Fruit fly (Drosophila melanogaster) whole organism, wandering third instar larva: ENCODE data around the gene CG17568.
A peak's percentile ranks its signal among the peaks of the same experiment; 100 is the strongest.

Source experiments
- Abd-B ChIP-seq: fragments of >200 bp; optimal IDR thresholded peaks from 2 replicates; lab custom pipeline; 2017; ENCODE audit warnings: missing biosample characterization, missing genetic modification characterization
- CG32264 ChIP-seq: fragments of 200-800 bp; sonication (Bioruptor generic); optimal IDR thresholded peaks from 2 replicates; lab custom pipeline; 2016; ENCODE audit warnings: missing biosample characterization, missing genetic modification characterization
- CG9705 ChIP-seq: fragments of 200-800 bp; sonication (Bioruptor generic); optimal IDR thresholded peaks from 2 replicates; lab custom pipeline; 2018; ENCODE audit warnings: missing biosample characterization, mild to moderate bottlenecking, missing genetic modification characterization
- Dfd ChIP-seq: fragments of >200 bp; optimal IDR thresholded peaks from 2 replicates; lab custom pipeline; 2017; ENCODE audit warnings: missing biosample characterization, missing genetic modification characterization
- Dif ChIP-seq: fragments of 200-275, 200-300 bp; sonication (Bioruptor generic); optimal IDR thresholded peaks from 2 replicates; lab custom pipeline; 2018; ENCODE audit warnings: missing biosample characterization, missing genetic modification characterization; ENCODE audit not compliant: partially characterized antibody
- GATAd ChIP-seq: sonication (Bioruptor generic); optimal IDR thresholded peaks from 2 replicates; lab custom pipeline; 2016; ENCODE audit warnings: missing biosample characterization, missing genetic modification characterization
- HLH106 ChIP-seq: fragments of 200-800 bp; optimal IDR thresholded peaks from 3 replicates; lab custom pipeline; 2019; ENCODE audit warnings: missing biosample characterization, mild to moderate bottlenecking, missing genetic modification characterization, moderate library complexity
- Hnf4 ChIP-seq: fragments of 200-800 bp; sonication (Bioruptor generic); optimal IDR thresholded peaks from 2 replicates; lab custom pipeline; 2016; ENCODE audit warnings: missing biosample characterization, mild to moderate bottlenecking, missing genetic modification characterization
- Hr78 ChIP-seq: fragments of >200 bp; optimal IDR thresholded peaks from 2 replicates; lab custom pipeline; 2017; ENCODE audit warnings: missing biosample characterization, missing genetic modification characterization
- Hr83 ChIP-seq: fragments of 200-300 bp; sonication (Bioruptor generic); optimal IDR thresholded peaks from 2 replicates; lab custom pipeline; 2016; ENCODE audit warnings: missing biosample characterization, mild to moderate bottlenecking, missing genetic modification characterization, moderate library complexity; ENCODE audit not compliant: poor library complexity, severe bottlenecking
- Jra ChIP-seq: sonication (Bioruptor generic); optimal IDR thresholded peaks from 2 replicates; lab custom pipeline; 2016; ENCODE audit warnings: missing biosample characterization, missing genetic modification characterization
- Mio ChIP-seq: sonication (Bioruptor generic); optimal IDR thresholded peaks from 2 replicates; lab custom pipeline; 2016; ENCODE audit warnings: missing biosample characterization, missing genetic modification characterization
- N ChIP-seq: fragments of >200 bp; optimal IDR thresholded peaks from 2 replicates; lab custom pipeline; 2018; ENCODE audit warnings: missing biosample characterization, missing external identifiers, missing genetic modification characterization
- OdsH ChIP-seq: fragments of 200-800 bp; sonication (Bioruptor generic); optimal IDR thresholded peaks from 2 replicates; lab custom pipeline; 2016; ENCODE audit warnings: missing biosample characterization, mild to moderate bottlenecking, missing genetic modification characterization
- Rel ChIP-seq, 2 experiments: fragments of 200-800 bp; sonication (Bioruptor generic) in 1 of 2; optimal IDR thresholded peaks; 2 replicates in 1 of 2; 3 replicates in 1 of 2; lab custom pipeline; 2016 to 2019; ENCODE audit warnings: mild to moderate bottlenecking in 2 of 2, missing biosample characterization in 2 of 2, missing genetic modification characterization in 2 of 2, moderate library complexity in 1 of 2
- Sp1 ChIP-seq: fragments of 200-800 bp; sonication (Bioruptor generic); optimal IDR thresholded peaks from 3 replicates; lab custom pipeline; 2019; ENCODE audit warnings: missing biosample characterization, mild to moderate bottlenecking, missing genetic modification characterization, moderate library complexity
- Vsx2 ChIP-seq: fragments of 200-300, 225-300 bp; sonication (Bioruptor generic); optimal IDR thresholded peaks from 2 replicates; lab custom pipeline; 2018; ENCODE audit warnings: missing biosample characterization, missing genetic modification characterization; ENCODE audit not compliant: partially characterized antibody
- br ChIP-seq: fragments of 200-800 bp; sonication (Bioruptor generic); optimal IDR thresholded peaks from 2 replicates; lab custom pipeline; 2016; ENCODE audit warnings: missing biosample characterization, missing genetic modification characterization
- brk ChIP-seq: fragments of 200-800 bp; sonication (Bioruptor generic); optimal IDR thresholded peaks from 2 replicates; lab custom pipeline; 2016; ENCODE audit warnings: missing biosample characterization, mild to moderate bottlenecking, missing genetic modification characterization
- dl ChIP-seq, 2 experiments: fragments of 175-275, 200-275 bp in 1 of 2; fragments of 200-275 bp in 1 of 2; sonication (Bioruptor generic); optimal IDR thresholded peaks; lab custom pipeline; 2018; ENCODE audit warnings: mild to moderate bottlenecking in 2 of 2, missing biosample characterization in 2 of 2, missing genetic modification characterization in 2 of 2, moderate library complexity in 2 of 2; ENCODE audit not compliant: partially characterized antibody in 2 of 2, insufficient read depth in 1 of 2
- dmrt93B ChIP-seq: fragments of 200-800 bp; sonication (Bioruptor generic); optimal IDR thresholded peaks from 2 replicates; lab custom pipeline; 2018; ENCODE audit warnings: missing biosample characterization, mild to moderate bottlenecking, missing genetic modification characterization
- dsf ChIP-seq: sonication (Bioruptor generic); optimal IDR thresholded peaks from 2 replicates; lab custom pipeline; 2016; ENCODE audit warnings: missing biosample characterization, missing genetic modification characterization, borderline replicate concordance
- ey ChIP-seq: fragments of 200-800 bp; sonication (Bioruptor generic); optimal IDR thresholded peaks from 2 replicates; lab custom pipeline; 2016; ENCODE audit warnings: missing biosample characterization, missing genetic modification characterization
- foxo ChIP-seq, 2 experiments: fragments of 200-800 bp; sonication (Bioruptor generic); optimal IDR thresholded peaks; 2 replicates in 1 of 2; 3 replicates in 1 of 2; lab custom pipeline; 2016 to 2017; ENCODE audit warnings: missing biosample characterization in 2 of 2, missing genetic modification characterization in 2 of 2
- fru ChIP-seq: fragments of 200-800 bp; sonication (Bioruptor generic); optimal IDR thresholded peaks from 3 replicates; lab custom pipeline; 2016; ENCODE audit warnings: missing biosample characterization, mild to moderate bottlenecking, missing genetic modification characterization
- h ChIP-seq: fragments of 200-800 bp; sonication (Bioruptor generic); optimal IDR thresholded peaks from 3 replicates; lab custom pipeline; 2016; ENCODE audit warnings: missing biosample characterization, mild to moderate bottlenecking, missing genetic modification characterization
- lola ChIP-seq: fragments of >200 bp; optimal IDR thresholded peaks from 2 replicates; lab custom pipeline; 2017; ENCODE audit warnings: missing biosample characterization, missing genetic modification characterization
- pan ChIP-seq: fragments of >200 bp; optimal IDR thresholded peaks from 2 replicates; lab custom pipeline; 2017
- psq ChIP-seq: fragments of 200-800 bp; sonication (Bioruptor generic); optimal IDR thresholded peaks from 3 replicates; lab custom pipeline; 2017; ENCODE audit warnings: missing biosample characterization, mild to moderate bottlenecking, missing genetic modification characterization, moderate library complexity
- rgr ChIP-seq: fragments of 200-800 bp; sonication (Bioruptor generic); optimal IDR thresholded peaks from 3 replicates; lab custom pipeline; 2016; ENCODE audit warnings: missing biosample characterization, mild to moderate bottlenecking, missing genetic modification characterization
- sage ChIP-seq: fragments of 200-800 bp; sonication (Bioruptor generic); optimal IDR thresholded peaks from 2 replicates; lab custom pipeline; 2016; ENCODE audit warnings: missing biosample characterization, mild to moderate bottlenecking, missing genetic modification characterization
- sv ChIP-seq: fragments of 200-800 bp; sonication (Bioruptor generic); optimal IDR thresholded peaks from 3 replicates; lab custom pipeline; 2016; ENCODE audit warnings: missing biosample characterization, missing genetic modification characterization
- usp ChIP-seq: fragments of >200 bp; optimal IDR thresholded peaks from 2 replicates; lab custom pipeline; 2017; ENCODE audit warnings: missing biosample characterization, missing genetic modification characterization
- woc ChIP-seq: sonication (Bioruptor generic); optimal IDR thresholded peaks from 2 replicates; lab custom pipeline; 2016; ENCODE audit warnings: missing biosample characterization, mild to moderate bottlenecking, missing genetic modification characterization

The CG17568 gene

dm6 chr2L:19193703-19194102 is 12.2 kb upstream of the CG17568 start:
- TF ChIP-seq Sp1 (GFP tag; lab: Kevin White, UChicago) = peak; percentile 5
- peak in 1 of 2 experiments; percentile 51 for TF ChIP-seq foxo (GFP tag; optimal IDR thresholded peaks at IDR 0.05; lab: Kevin White, UChicago)
- peak; percentile 25 for TF ChIP-seq OdsH (GFP tag; lab: Kevin White, UChicago)
- TF ChIP-seq h (GFP tag; lab: Kevin White, UChicago) = peak; percentile 56
- TF ChIP-seq woc (GFP tag; lab: Kevin White, UChicago) = peak; percentile 29
- TF ChIP-seq CG9705 (GFP tag; lab: Kevin White, UChicago) = no peak
- no peak for TF ChIP-seq usp (GFP tag; lab: Kevin White, UChicago)
- TF ChIP-seq fru (GFP tag; lab: Kevin White, UChicago) = peak; percentile 51
- no peak for TF ChIP-seq psq (GFP tag; lab: Kevin White, UChicago)
- peak; percentile 56 for TF ChIP-seq rgr (GFP tag; lab: Kevin White, UChicago)
- peak; percentile 29 for TF ChIP-seq HLH106
- TF ChIP-seq Dfd (GFP tag; lab: Kevin White, UChicago) = no peak
- TF ChIP-seq ey (GFP tag; lab: Kevin White, UChicago) = peak; percentile 53
- peak; percentile 19 for TF ChIP-seq br
- no peak for TF ChIP-seq Jra (GFP tag; lab: Kevin White, UChicago)
- TF ChIP-seq, all 38 proteins: peak for 10

dm6 chr2L:19191789-19192297 is 10.3 kb upstream of the CG17568 start:
- TF ChIP-seq dsf (GFP tag; lab: Kevin White, UChicago) (no peak), pan (no peak)
- TF ChIP-seq, all 38 proteins: peak for 0

dm6 chr2L:19190195-19190594 is 8.7 kb upstream of the CG17568 start, which contains the start of gene drl:
TSS of gene drl (plus strand) at chr2L:19190342.
- no peak for TF ChIP-seq Rel (GFP tag; optimal IDR thresholded peaks at IDR 0.05; lab: Kevin White, UChicago)
- TF ChIP-seq Rel (tag; optimal IDR thresholded peaks at IDR 0.05; lab: Kevin White, UChicago) = no peak
- no peak for TF ChIP-seq HLH106
- TF ChIP-seq N (GFP tag; lab: Kevin White, UChicago) = no peak
- no peak for TF ChIP-seq brk
- peak; percentile 30 for TF ChIP-seq Hr83
- no peak for TF ChIP-seq Vsx2 (GFP tag; lab: Kevin White, UChicago)
- TF ChIP-seq Dif = peak; percentile 59
- TF ChIP-seq dl (GFP tag; optimal IDR thresholded peaks at IDR 0.05; lab: Kevin White, UChicago; ENCODE audit: insufficient read depth in 1 of 2, partially characterized antibody in 2 of 2) = peak in 1 of 2 experiments; percentile 30
- peak; percentile 24 for TF ChIP-seq rgr (GFP tag; lab: Kevin White, UChicago)
- TF ChIP-seq foxo (GFP tag; optimal IDR thresholded peaks at IDR 0.05; lab: Kevin White, UChicago) = no peak
- TF ChIP-seq dsf (GFP tag; lab: Kevin White, UChicago) = no peak
- no peak for TF ChIP-seq Hnf4
- no peak for TF ChIP-seq CG32264 (GFP tag; lab: Kevin White, UChicago)
- no peak for TF ChIP-seq GATAd
- no peak for TF ChIP-seq lola (GFP tag; lab: Kevin White, UChicago)
- no peak for TF ChIP-seq OdsH (GFP tag; lab: Kevin White, UChicago)

dm6 chr2L:19185676-19186239 is 4.3 kb upstream of the CG17568 start, which contains the start of the genes gammaTub37C and pigeon:
TSS of gene gammaTub37C (minus strand) at chr2L:19185726.
TSS of gene pigeon (plus strand) at chr2L:19186043.
- TF ChIP-seq dl (GFP tag; optimal IDR thresholded peaks at IDR 0.05; lab: Kevin White, UChicago; ENCODE audit: insufficient read depth in 1 of 2, partially characterized antibody in 2 of 2) (no peak), Mio (GFP tag; lab: Kevin White, UChicago) (no peak), woc (GFP tag; lab: Kevin White, UChicago) (no peak)

- TF ChIP-seq psq (GFP tag; lab: Kevin White, UChicago) = no peak
- no peak for TF ChIP-seq ey (GFP tag; lab: Kevin White, UChicago)
- TF ChIP-seq dsf (GFP tag; lab: Kevin White, UChicago) = no peak
- TF ChIP-seq foxo (GFP tag; optimal IDR thresholded peaks at IDR 0.05; lab: Kevin White, UChicago) = no peak
- no peak for TF ChIP-seq Hr78 (GFP tag; lab: Kevin White, UChicago)
- no peak for TF ChIP-seq dmrt93B
- no peak for TF ChIP-seq sage (GFP tag; lab: Kevin White, UChicago)
- TF ChIP-seq Abd-B (GFP tag; lab: Kevin White, UChicago) = no peak
- no peak for TF ChIP-seq woc (GFP tag; lab: Kevin White, UChicago)
- TF ChIP-seq sv (GFP tag; lab: Kevin White, UChicago) = no peak
- TF ChIP-seq usp (GFP tag; lab: Kevin White, UChicago) = no peak
- no peak for TF ChIP-seq Dif
- TF ChIP-seq br = no peak
These were observed 2.2 kb upstream of the CG17568 start, which contains the start of gene CG46059 for dm6 chr2L:19183687-19184086. TSS of gene CG46059 (minus strand) at chr2L:19183787.
